Fruit fly (Drosophila melanogaster) whole organism, embryonic: ENCODE data around the gene ct.

Experiments
- Adf1 ChIP-seq: fragments of 200-800 bp; sonication (Bioruptor generic); IDR thresholded peaks from 2 replicates; pipeline ENCODE4 v1.3.6; 2022; ENCODE audit warnings: missing biosample characterization, missing genetic modification characterization
- Aef1 ChIP-seq: fragments of 200-800 bp; sonication (Bioruptor generic); IDR thresholded peaks from 3 replicates; pipeline ENCODE4 v1.3.6; 2022; ENCODE audit warnings: missing biosample characterization, missing genetic modification characterization
- B-H1 ChIP-seq: fragments of 200-800 bp; sonication (Bioruptor generic); IDR thresholded peaks from 3 replicates; pipeline ENCODE4 v1.3.6; 2022; ENCODE audit warnings: missing biosample characterization, missing genetic modification characterization
- CG10209 ChIP-seq: fragments of 200-800 bp; sonication (Bioruptor generic); optimal IDR thresholded peaks from 3 replicates; lab custom pipeline; 2017; ENCODE audit warnings: missing biosample characterization, mild to moderate bottlenecking, missing genetic modification characterization, missing genetic modification reagents
- CG10565 ChIP-seq: fragments of 200-800 bp; sonication (Bioruptor generic); optimal IDR thresholded peaks from 3 replicates; lab custom pipeline; 2016; ENCODE audit warnings: missing biosample characterization, mild to moderate bottlenecking, missing genetic modification characterization
- CG12071 ChIP-seq: fragments of 200-800 bp; sonication (Bioruptor generic); optimal IDR thresholded peaks from 3 replicates; lab custom pipeline; 2018; ENCODE audit warnings: missing biosample characterization, mild to moderate bottlenecking, missing genetic modification characterization
- CG12299 ChIP-seq: fragments of 200-800 bp; sonication (Bioruptor generic); optimal IDR thresholded peaks from 2 replicates; lab custom pipeline; 2018; ENCODE audit warnings: missing biosample characterization, mild to moderate bottlenecking, missing genetic modification characterization
- CG15601 ChIP-seq: fragments of 200-800 bp; sonication (Bioruptor generic); optimal IDR thresholded peaks from 3 replicates; lab custom pipeline; 2019; ENCODE audit warnings: missing biosample characterization, mild to moderate bottlenecking, missing genetic modification characterization, moderate library complexity
- CG17328 ChIP-seq: fragments of 200-800 bp; sonication (Bioruptor generic); IDR thresholded peaks from 2 replicates; pipeline ENCODE4 v1.3.6; 2022; ENCODE audit warnings: missing biosample characterization, missing genetic modification characterization
- CG17359 ChIP-seq: fragments of 200-800 bp; sonication (Bioruptor generic); optimal IDR thresholded peaks from 3 replicates; lab custom pipeline; 2018; ENCODE audit warnings: missing biosample characterization, mild to moderate bottlenecking, missing genetic modification characterization, moderate library complexity
- CG1792 ChIP-seq: fragments of 200-800 bp; sonication (Bioruptor generic); optimal IDR thresholded peaks from 2 replicates; lab custom pipeline; 2016; ENCODE audit warnings: missing biosample characterization, missing genetic modification characterization
- CG18476 ChIP-seq: fragments of 200-800 bp; sonication (Bioruptor generic); optimal IDR thresholded peaks from 2 replicates; lab custom pipeline; 2016; ENCODE audit warnings: missing biosample characterization, mild to moderate bottlenecking, missing genetic modification characterization
- CG2199 ChIP-seq: fragments of 200-800 bp; sonication (Bioruptor generic); IDR thresholded peaks from 3 replicates; pipeline ENCODE4 v1.3.6; 2022; ENCODE audit warnings: missing biosample characterization, missing genetic modification characterization
- CG31365 ChIP-seq: fragments of 200-800 bp; sonication (Bioruptor generic); optimal IDR thresholded peaks from 2 replicates; lab custom pipeline; 2018; ENCODE audit warnings: missing biosample characterization, mild to moderate bottlenecking, missing genetic modification characterization
- CG31388 ChIP-seq: fragments of 200-800 bp; sonication (Bioruptor generic); optimal IDR thresholded peaks from 2 replicates; lab custom pipeline; 2016; ENCODE audit warnings: missing biosample characterization, missing genetic modification characterization
- CG31441 ChIP-seq: fragments of 200-800 bp; sonication (Bioruptor generic); IDR thresholded peaks from 2 replicates; pipeline ENCODE4 v1.3.6; 2022; ENCODE audit warnings: missing biosample characterization, missing genetic modification characterization
- CG34224 ChIP-seq: fragments of 200-800 bp; sonication (Bioruptor generic); IDR thresholded peaks from 3 replicates; pipeline ENCODE4 v1.3.6; 2022; ENCODE audit warnings: missing biosample characterization, missing genetic modification characterization; ENCODE audit not compliant: partially characterized antibody
- CG42726 ChIP-seq: fragments of 200-800 bp; sonication (Bioruptor generic); IDR thresholded peaks from 2 replicates; pipeline ENCODE4 v1.3.6; 2022; ENCODE audit warnings: missing biosample characterization, missing genetic modification characterization; ENCODE audit not compliant: partially characterized antibody
- CG43689 ChIP-seq: fragments of 200-800 bp; sonication (Bioruptor generic); IDR thresholded peaks from 2 replicates; pipeline ENCODE4 v1.3.6; 2022; ENCODE audit warnings: missing biosample characterization, missing genetic modification characterization
- CG4617 ChIP-seq: fragments of 200-800 bp; sonication (Bioruptor generic); optimal IDR thresholded peaks from 3 replicates; lab custom pipeline; 2016; ENCODE audit warnings: missing biosample characterization, missing genetic modification characterization, borderline replicate concordance
- CG7556 ChIP-seq: fragments of 200-800 bp; sonication (Bioruptor generic); optimal IDR thresholded peaks from 2 replicates; lab custom pipeline; 2017; ENCODE audit warnings: missing biosample characterization, mild to moderate bottlenecking, missing genetic modification characterization
- CG7987 ChIP-seq: fragments of 200-800 bp; sonication (Bioruptor generic); optimal IDR thresholded peaks from 2 replicates; lab custom pipeline; 2018; ENCODE audit warnings: missing biosample characterization, mild to moderate bottlenecking, missing genetic modification characterization, moderate library complexity
- CG8388 ChIP-seq: fragments of 200-800 bp; sonication (Bioruptor generic); optimal IDR thresholded peaks from 2 replicates; lab custom pipeline; 2019; ENCODE audit warnings: missing biosample characterization, mild to moderate bottlenecking, missing genetic modification characterization, moderate library complexity
- Chrac-16 ChIP-seq: fragments of 200-800 bp; sonication (Bioruptor generic); optimal IDR thresholded peaks from 3 replicates; lab custom pipeline; 2016; ENCODE audit warnings: missing biosample characterization, missing genetic modification characterization
- Hey ChIP-seq: fragments of 200-800 bp; sonication (Bioruptor generic); optimal IDR thresholded peaks from 3 replicates; lab custom pipeline; 2018; ENCODE audit warnings: missing biosample characterization, mild to moderate bottlenecking, missing genetic modification characterization
- Jarid2 ChIP-seq: fragments of 200-800 bp; sonication (Bioruptor generic); optimal IDR thresholded peaks from 3 replicates; lab custom pipeline; 2017; ENCODE audit warnings: mild to moderate bottlenecking, missing biosample characterization, missing genetic modification reagents, missing genetic modification characterization
- Lim3 ChIP-seq: fragments of 200-800 bp; sonication (Bioruptor generic); IDR thresholded peaks from 2 replicates; pipeline ENCODE4 v1.3.6; 2022; ENCODE audit warnings: missing biosample characterization, missing genetic modification characterization
- Mrtf ChIP-seq: fragments of 200-800 bp; sonication (Bioruptor generic); IDR thresholded peaks from 3 replicates; pipeline ENCODE4 v1.3.6; 2022; ENCODE audit warnings: missing biosample characterization, missing genetic modification characterization
- Neu2 ChIP-seq: fragments of 200-800 bp; sonication (Bioruptor generic); optimal IDR thresholded peaks from 3 replicates; lab custom pipeline; 2016; ENCODE audit warnings: missing biosample characterization, missing genetic modification characterization, borderline replicate concordance
- Ptx1 ChIP-seq: fragments of 200-800 bp; sonication (Bioruptor generic); IDR thresholded peaks from 2 replicates; pipeline ENCODE4 v1.3.6; 2022; ENCODE audit warnings: missing biosample characterization, missing genetic modification characterization
- Scr ChIP-seq: fragments of 200-800 bp; sonication (Bioruptor generic); IDR thresholded peaks from 2 replicates; pipeline ENCODE4 v1.3.6; 2022; ENCODE audit warnings: missing biosample characterization, missing genetic modification characterization; ENCODE audit not compliant: partially characterized antibody
- YL-1 ChIP-seq: fragments of 200-800 bp; sonication (Bioruptor generic); optimal IDR thresholded peaks from 3 replicates; lab custom pipeline; 2017; ENCODE audit warnings: missing biosample characterization, mild to moderate bottlenecking, missing genetic modification characterization
- abd-A ChIP-seq: fragments of 200-800 bp; sonication (Bioruptor generic); optimal IDR thresholded peaks from 3 replicates; lab custom pipeline; 2019; ENCODE audit warnings: missing biosample characterization, mild to moderate bottlenecking, missing genetic modification characterization, moderate library complexity
- al ChIP-seq: fragments of 200-800 bp; sonication (Bioruptor generic); IDR thresholded peaks from 2 replicates; pipeline ENCODE4 v1.3.6; 2022; ENCODE audit warnings: missing biosample characterization, missing genetic modification characterization
- cwo ChIP-seq: fragments of 200-800 bp; sonication (Bioruptor generic); optimal IDR thresholded peaks from 3 replicates; lab custom pipeline; 2017; ENCODE audit warnings: missing biosample characterization, missing genetic modification characterization, mild to moderate bottlenecking, moderate library complexity, missing genetic modification reagents
- dan ChIP-seq: fragments of 200-800 bp; sonication (Bioruptor generic); IDR thresholded peaks from 2 replicates; pipeline ENCODE4 v1.3.6; 2022; ENCODE audit warnings: missing biosample characterization, missing genetic modification characterization
- disco-r ChIP-seq: fragments of 200-800 bp; sonication (Bioruptor generic); optimal IDR thresholded peaks from 2 replicates; lab custom pipeline; 2016; ENCODE audit warnings: missing biosample characterization, missing genetic modification characterization
- fd96Cb ChIP-seq: fragments of 200-800 bp; sonication (Bioruptor generic); optimal IDR thresholded peaks from 2 replicates; lab custom pipeline; 2018; ENCODE audit warnings: missing biosample characterization, mild to moderate bottlenecking, missing genetic modification characterization, moderate library complexity
- ftz-f1 ChIP-seq: fragments of 200-800 bp; sonication (Bioruptor generic); optimal IDR thresholded peaks from 2 replicates; lab custom pipeline; 2016; ENCODE audit warnings: missing biosample characterization, missing genetic modification characterization
- gt ChIP-seq: fragments of 200-800 bp; sonication (Bioruptor generic); IDR thresholded peaks from 2 replicates; pipeline ENCODE4 v1.3.6; 2022; ENCODE audit warnings: missing biosample characterization, missing genetic modification characterization
- hth ChIP-seq: fragments of >200 bp; optimal IDR thresholded peaks from 2 replicates; lab custom pipeline; 2017; ENCODE audit warnings: inconsistent platforms
- insv ChIP-seq, 2 experiments: fragments of 200-800 bp; sonication (Bioruptor generic); optimal IDR thresholded peaks; 3 replicates each; lab custom pipeline; 2016 to 2018; ENCODE audit warnings: missing biosample characterization in 2 of 2, missing genetic modification characterization in 2 of 2
- lmd ChIP-seq: fragments of 200-800 bp; sonication (Bioruptor generic); IDR thresholded peaks from 2 replicates; pipeline ENCODE4 v1.3.6; 2022; ENCODE audit warnings: missing biosample characterization, missing genetic modification characterization
- nmo ChIP-seq: fragments of 200-800 bp; sonication (Bioruptor generic); optimal IDR thresholded peaks from 2 replicates; lab custom pipeline; 2018; ENCODE audit warnings: missing biosample characterization, mild to moderate bottlenecking, missing genetic modification characterization, moderate library complexity
- pros ChIP-seq: fragments of 200-800 bp; sonication (Bioruptor generic); optimal IDR thresholded peaks from 3 replicates; lab custom pipeline; 2019; ENCODE audit warnings: missing biosample characterization, mild to moderate bottlenecking, missing genetic modification characterization, moderate library complexity
- psq ChIP-seq: fragments of 200-800 bp; sonication (Bioruptor generic); optimal IDR thresholded peaks from 2 replicates; lab custom pipeline; 2017; ENCODE audit warnings: missing biosample characterization, missing genetic modification characterization
- so ChIP-seq: fragments of 200-800 bp; sonication (Bioruptor generic); IDR thresholded peaks from 3 replicates; pipeline ENCODE4 v1.3.6; 2022; ENCODE audit warnings: missing biosample characterization, missing genetic modification characterization
- sug ChIP-seq: fragments of 200-800 bp; optimal IDR thresholded peaks from 2 replicates; lab custom pipeline; 2019; ENCODE audit warnings: missing biosample characterization, mild to moderate bottlenecking, missing genetic modification characterization, moderate library complexity
- wek ChIP-seq: fragments of 200-800 bp; sonication (Bioruptor generic); optimal IDR thresholded peaks from 3 replicates; lab custom pipeline; 2018; ENCODE audit warnings: missing biosample characterization, mild to moderate bottlenecking, missing genetic modification characterization, moderate library complexity
- wor ChIP-seq: fragments of 200-800 bp; sonication (Bioruptor generic); IDR thresholded peaks from 2 replicates; pipeline ENCODE4 v1.3.6; 2022; ENCODE audit warnings: missing biosample characterization, missing genetic modification characterization

ct gene

DNA sequence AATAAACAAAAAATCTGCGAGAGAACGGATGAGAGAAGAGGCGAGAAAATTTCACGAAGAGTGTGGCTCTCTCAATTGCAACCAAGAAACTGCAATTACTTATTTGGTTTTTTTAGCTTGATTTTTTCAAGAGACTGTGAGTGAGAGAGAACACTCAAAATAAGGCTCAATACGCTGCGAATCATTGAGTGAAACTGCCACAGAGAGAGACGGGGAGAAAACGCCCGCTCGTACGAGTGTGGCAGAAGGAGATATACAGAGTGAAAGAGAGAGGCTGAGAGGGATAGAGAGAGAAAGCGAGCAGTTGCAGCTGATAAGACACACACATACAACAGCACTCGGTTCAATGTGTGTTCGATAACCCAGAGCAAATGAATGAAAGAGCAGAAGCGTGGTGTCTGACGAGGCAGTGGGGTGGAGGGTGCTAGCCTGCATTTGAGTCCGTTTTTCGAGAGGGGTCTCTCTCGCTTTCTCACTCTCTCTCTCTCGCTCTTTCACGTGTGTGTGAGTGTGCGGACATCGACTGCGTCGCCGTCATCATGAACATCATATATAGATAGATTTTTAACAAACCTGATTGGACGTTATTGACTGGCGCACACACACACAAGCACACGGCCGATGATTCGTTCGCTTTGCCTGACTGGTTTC, 18.7 kb downstream of the ct start (continued):
- TF ChIP-seq Mrtf (GFP tag; lab: Robert Waterston, UW) = no peak
- TF ChIP-seq CG8388 (GFP tag; lab: Kevin White, UChicago) = no peak
- no peak for TF ChIP-seq Ptx1
- TF ChIP-seq CG42726 = no peak
- TF ChIP-seq CG2199 (GFP tag; lab: Robert Waterston, UW) = 0 out of 3 replicates have a peak, but pooled peaks have one; percentile 68
- TF ChIP-seq lmd (GFP tag; lab: Robert Waterston, UW) = no peak
- TF ChIP-seq CG15601 (tag; lab: Kevin White, UChicago) = no peak
- TF ChIP-seq nmo (GFP tag; lab: Kevin White, UChicago) = no peak
- TF ChIP-seq al (GFP tag; lab: Robert Waterston, UW) = no peak
- peak; percentile 29; the same call in 1 of the 2 replicates for TF ChIP-seq Scr
- TF ChIP-seq CG31388 = no peak
- TF ChIP-seq CG17328 (GFP tag; lab: Robert Waterston, UW) = no peak
- TF ChIP-seq CG43689 (GFP tag; lab: Robert Waterston, UW) = no peak
- no peak for TF ChIP-seq fd96Cb (tag; lab: Kevin White, UChicago)
- no peak for TF ChIP-seq Aef1 (GFP tag; lab: Robert Waterston, UW)
- no peak for TF ChIP-seq CG7987
- no peak for TF ChIP-seq Neu2 (GFP tag; lab: Kevin White, UChicago)
- TF ChIP-seq CG12299 (tag; lab: Kevin White, UChicago) = no peak
- TF ChIP-seq CG7556 (GFP tag; lab: Kevin White, UChicago) = no peak
- TF ChIP-seq Hey (tag; lab: Kevin White, UChicago) = no peak
- TF ChIP-seq CG10209 (GFP tag; lab: Kevin White, UChicago) = no peak
- TF ChIP-seq CG1792 = no peak
- TF ChIP-seq Adf1 (GFP tag; lab: Robert Waterston, UW) = peak; percentile 78
- peak in 1 of 2 experiments; percentile 44 for TF ChIP-seq insv (GFP tag; optimal IDR thresholded peaks at IDR 0.05; lab: Kevin White, UChicago)
- TF ChIP-seq wor (GFP tag; lab: Robert Waterston, UW) = no peak
- peak; percentile 37 for TF ChIP-seq Jarid2
- no peak for TF ChIP-seq wek
- TF ChIP-seq CG10565 = no peak
- peak; percentile 18 for TF ChIP-seq pros (GFP tag; lab: Kevin White, UChicago)
- no peak for TF ChIP-seq dan (GFP tag; lab: Robert Waterston, UW)
- TF ChIP-seq CG12071 (GFP tag; lab: Kevin White, UChicago) = no peak
- no peak for TF ChIP-seq hth (lab: Kevin White, UChicago)
- TF ChIP-seq so (GFP tag; lab: Robert Waterston, UW) = no peak
- no peak for TF ChIP-seq B-H1
- no peak for TF ChIP-seq ftz-f1
- no peak for TF ChIP-seq CG17359 (tag; lab: Kevin White, UChicago)
- no peak for TF ChIP-seq disco-r (GFP tag; lab: Kevin White, UChicago)
- no peak for TF ChIP-seq CG31441
- no peak for TF ChIP-seq Lim3
- TF ChIP-seq sug = no peak
- peak; percentile 16 for TF ChIP-seq abd-A (tag; lab: Kevin White, UChicago)
- no peak for TF ChIP-seq CG4617
- no peak for TF ChIP-seq CG31365 (tag; lab: Kevin White, UChicago)
- TF ChIP-seq Chrac-16 = no peak
- no peak for TF ChIP-seq gt (GFP tag; lab: Robert Waterston, UW)
- peak; percentile 32; the same call in 1 of the 3 replicates for TF ChIP-seq CG34224 (GFP tag; lab: Robert Waterston, UW)
- no peak for TF ChIP-seq cwo (GFP tag; lab: Kevin White, UChicago)
- TF ChIP-seq CG18476 (GFP tag; lab: Kevin White, UChicago) = no peak
- no peak for TF ChIP-seq psq (GFP tag; lab: Kevin White, UChicago)
- TF ChIP-seq YL-1 (GFP tag; lab: Kevin White, UChicago) = no peak
